Worm (Caenorhabditis elegans) whole organism, L3 larva: ENCODE data around the gene lgc-58.

Experiments
- ZK546.5 ChIP-seq: sonication (generic microtip); optimal IDR thresholded peaks from 2 replicates; lab custom pipeline; 2017; ENCODE audit warnings: missing biosample characterization, missing genetic modification characterization
- aly-2 ChIP-seq: fragments of 150-350 bp; optimal IDR thresholded peaks from 2 replicates; lab custom pipeline; 2014; ENCODE audit warnings: missing biosample characterization, missing genetic modification characterization
- ceh-28 ChIP-seq: fragments of 150-350 bp; optimal IDR thresholded peaks from 2 replicates; lab custom pipeline; 2014; ENCODE audit warnings: missing biosample characterization, missing genetic modification reagents, missing genetic modification characterization
- ceh-82 ChIP-seq: fragments of 150-350 bp; optimal IDR thresholded peaks from 2 replicates; lab custom pipeline; 2014; ENCODE audit warnings: missing biosample characterization, missing genetic modification characterization
- ceh-9 ChIP-seq: sonication (generic microtip); optimal IDR thresholded peaks from 2 replicates; lab custom pipeline; 2018; ENCODE audit warnings: missing biosample characterization, missing genetic modification characterization
- daf-12 ChIP-seq: fragments of 150-350 bp; optimal IDR thresholded peaks from 2 replicates; lab custom pipeline; 2014; ENCODE audit warnings: missing biosample characterization, missing genetic modification reagents, missing genetic modification characterization
- egl-27 ChIP-seq: sonication (generic microtip); optimal IDR thresholded peaks from 4 replicates; lab custom pipeline; 2017; ENCODE audit warnings: missing biosample characterization, missing genetic modification reagents, missing genetic modification characterization
- egl-5 ChIP-seq: fragments of 150-350 bp; optimal IDR thresholded peaks from 2 replicates; lab custom pipeline; 2017; ENCODE audit warnings: missing biosample characterization, missing genetic modification reagents, missing genetic modification characterization, inconsistent platforms
- elt-1 ChIP-seq: fragments of 150-350 bp; optimal IDR thresholded peaks from 2 replicates; lab custom pipeline; 2014; ENCODE audit warnings: missing biosample characterization, missing genetic modification characterization
- elt-2 ChIP-seq: sonication (generic microtip); optimal IDR thresholded peaks from 2 replicates; lab custom pipeline; 2016; ENCODE audit warnings: missing genetic modification reagents, mild to moderate bottlenecking, missing genetic modification characterization, missing compliant biosample characterization
- elt-3 ChIP-seq, 3 experiments: fragments of 150-350 bp in 1 of 3; sonication (generic microtip) in 2 of 3; optimal IDR thresholded peaks; 2 replicates in 2 of 3; 4 replicates in 1 of 3; lab custom pipeline; 2014 to 2017; ENCODE audit warnings: missing biosample characterization in 3 of 3, missing genetic modification characterization in 3 of 3
- fos-1 ChIP-seq: fragments of 150-350 bp; optimal IDR thresholded peaks from 2 replicates; lab custom pipeline; 2014; ENCODE audit warnings: missing biosample characterization, missing genetic modification characterization
- hmg-11 ChIP-seq: sonication (generic microtip); optimal IDR thresholded peaks from 2 replicates; lab custom pipeline; 2016; ENCODE audit warnings: missing genetic modification characterization, missing compliant biosample characterization
- jun-1 ChIP-seq: fragments of 150-350 bp; optimal IDR thresholded peaks from 2 replicates; lab custom pipeline; 2014; ENCODE audit warnings: missing biosample characterization, missing genetic modification reagents, missing genetic modification characterization
- lin-39 ChIP-seq: fragments of 150-350 bp; optimal IDR thresholded peaks from 2 replicates; lab custom pipeline; 2018; ENCODE audit warnings: missing biosample characterization, missing genetic modification reagents, missing genetic modification characterization
- lsy-12 ChIP-seq: sonication (generic microtip); optimal IDR thresholded peaks from 2 replicates; lab custom pipeline; 2016; ENCODE audit warnings: mild to moderate bottlenecking, missing genetic modification characterization, missing compliant biosample characterization
- mdl-1 ChIP-seq: fragments of 150-350 bp; optimal IDR thresholded peaks from 2 replicates; lab custom pipeline; 2014; ENCODE audit warnings: missing biosample characterization, missing genetic modification characterization
- mml-1 ChIP-seq: fragments of 150-350 bp; sonication (generic microtip); optimal IDR thresholded peaks from 3 replicates; lab custom pipeline; 2014; ENCODE audit warnings: missing biosample characterization, missing genetic modification characterization
- nfya-1 ChIP-seq: sonication (generic microtip); optimal IDR thresholded peaks from 2 replicates; lab custom pipeline; 2017; ENCODE audit warnings: missing genetic modification characterization, mild to moderate bottlenecking, missing compliant biosample characterization, antibody characterized with exemption, moderate library complexity; ENCODE audit not compliant: insufficient read depth
- nhr-23 ChIP-seq: fragments of 150-350 bp; optimal IDR thresholded peaks from 2 replicates; lab custom pipeline; 2014; ENCODE audit warnings: missing biosample characterization, missing genetic modification reagents, missing genetic modification characterization
- nhr-237 ChIP-seq: fragments of 150-350 bp; optimal IDR thresholded peaks from 2 replicates; lab custom pipeline; 2014; ENCODE audit warnings: missing biosample characterization, missing genetic modification characterization
- nhr-25 ChIP-seq: sonication (generic microtip); optimal IDR thresholded peaks from 2 replicates; lab custom pipeline; 2017; ENCODE audit warnings: missing biosample characterization, missing genetic modification characterization
- nhr-28 ChIP-seq: fragments of 150-350 bp; optimal IDR thresholded peaks from 2 replicates; lab custom pipeline; 2014; ENCODE audit warnings: missing biosample characterization, missing genetic modification characterization
- nhr-67 ChIP-seq: fragments of 150-350 bp; optimal IDR thresholded peaks from 2 replicates; lab custom pipeline; 2014; ENCODE audit warnings: missing biosample characterization, missing genetic modification characterization
- nhr-76 ChIP-seq: fragments of 150-350 bp; sonication (generic microtip); optimal IDR thresholded peaks from 5 replicates; lab custom pipeline; 2014; ENCODE audit warnings: missing biosample characterization, missing genetic modification characterization
- nhr-77 ChIP-seq: fragments of 150-350 bp; optimal IDR thresholded peaks from 2 replicates; lab custom pipeline; 2014; ENCODE audit warnings: missing biosample characterization, missing genetic modification characterization
- pha-4 ChIP-seq: fragments of 150-350 bp; optimal IDR thresholded peaks from 2 replicates; lab custom pipeline; 2014; ENCODE audit warnings: missing biosample characterization, missing genetic modification reagents, missing genetic modification characterization
- pqm-1 ChIP-seq: fragments of 150-350 bp; optimal IDR thresholded peaks from 2 replicates; lab custom pipeline; 2017; ENCODE audit warnings: missing biosample characterization, missing genetic modification characterization, inconsistent platforms
- skn-1 ChIP-seq: fragments of 150-350 bp; optimal IDR thresholded peaks from 2 replicates; lab custom pipeline; 2014; ENCODE audit warnings: missing biosample characterization, missing genetic modification characterization
- snpc-4 ChIP-seq: fragments of 150-350 bp; optimal IDR thresholded peaks from 2 replicates; lab custom pipeline; 2014; ENCODE audit warnings: missing biosample characterization, missing genetic modification characterization
- tbx-2 ChIP-seq: sonication (generic microtip); optimal IDR thresholded peaks from 2 replicates; lab custom pipeline; 2016; ENCODE audit warnings: mild to moderate bottlenecking, missing genetic modification characterization, missing compliant biosample characterization
- unc-39 ChIP-seq: sonication (generic microtip); optimal IDR thresholded peaks from 4 replicates; lab custom pipeline; 2017; ENCODE audit warnings: missing biosample characterization, missing genetic modification characterization
- unc-62 ChIP-seq: fragments of 150-350 bp; sonication (generic microtip); optimal IDR thresholded peaks from 4 replicates; lab custom pipeline; 2014; ENCODE audit warnings: missing biosample characterization, missing genetic modification reagents, missing genetic modification characterization
- ztf-11 ChIP-seq: fragments of 150-350 bp; optimal IDR thresholded peaks from 2 replicates; lab custom pipeline; 2014; ENCODE audit warnings: missing biosample characterization, missing genetic modification characterization
- ztf-4 ChIP-seq: fragments of 150-350 bp; optimal IDR thresholded peaks from 2 replicates; lab custom pipeline; 2014; ENCODE audit warnings: missing biosample characterization, missing genetic modification characterization

The lgc-58 gene

DNA sequence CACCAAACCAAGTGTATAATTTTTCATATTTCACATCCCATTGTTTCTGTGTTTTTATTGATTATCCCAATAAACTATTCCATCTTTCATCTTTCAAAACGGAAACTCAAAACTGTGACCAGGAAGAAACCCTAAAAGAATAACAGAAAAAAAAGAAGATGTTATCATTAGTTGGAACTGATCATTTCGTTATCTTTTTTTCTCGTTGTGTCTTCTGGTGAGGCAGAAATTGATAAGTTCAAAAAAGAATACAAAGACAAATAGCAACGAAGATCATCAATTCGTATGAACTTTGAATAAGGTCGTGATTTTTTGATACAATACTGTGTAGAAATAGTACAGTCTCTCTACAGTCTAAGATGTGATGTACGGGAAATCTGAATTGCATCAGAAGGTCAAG is 6.5 kb downstream of the lgc-58 start:
- no peak for TF ChIP-seq jun-1 (tag; lab: Kevin White, UChicago)
- TF ChIP-seq tbx-2 (tag; lab: Kevin White, UChicago), result no peak
- peak in 1 of 3 experiments; percentile 7 for TF ChIP-seq elt-3 (tag; optimal IDR thresholded peaks at IDR 0.05; lab: Kevin White, UChicago)
- TF ChIP-seq fos-1 (tag; lab: Kevin White, UChicago), result no peak
- peak; percentile 14 for TF ChIP-seq ceh-28 (tag; lab: Kevin White, UChicago)
- no peak for TF ChIP-seq ZK546.5 (tag; lab: Kevin White, UChicago)
- no peak for TF ChIP-seq aly-2 (tag; lab: Kevin White, UChicago)
- no peak for TF ChIP-seq mdl-1
- TF ChIP-seq elt-2, result peak; percentile 34
- TF ChIP-seq elt-1 (tag; lab: Kevin White, UChicago), result no peak
- no peak for TF ChIP-seq nhr-237 (tag; lab: Kevin White, UChicago)
- peak; percentile 47 for TF ChIP-seq nhr-23 (tag; lab: Kevin White, UChicago)
- TF ChIP-seq hmg-11 (tag; lab: Kevin White, UChicago), result no peak
- TF ChIP-seq nhr-67, result no peak
- TF ChIP-seq egl-27 (tag; lab: Kevin White, UChicago), result no peak
- no peak for TF ChIP-seq egl-5 (tag; lab: Kevin White, UChicago)
- no peak for TF ChIP-seq unc-39 (tag; lab: Kevin White, UChicago)
- TF ChIP-seq nhr-28 (tag; lab: Kevin White, UChicago), result no peak
- TF ChIP-seq ceh-9 (tag; lab: Kevin White, UChicago), result no peak
- TF ChIP-seq nhr-25 (tag; lab: Kevin White, UChicago), result no peak
- TF ChIP-seq skn-1, result no peak
- TF ChIP-seq, all 47 proteins: peak for 4

DNA sequence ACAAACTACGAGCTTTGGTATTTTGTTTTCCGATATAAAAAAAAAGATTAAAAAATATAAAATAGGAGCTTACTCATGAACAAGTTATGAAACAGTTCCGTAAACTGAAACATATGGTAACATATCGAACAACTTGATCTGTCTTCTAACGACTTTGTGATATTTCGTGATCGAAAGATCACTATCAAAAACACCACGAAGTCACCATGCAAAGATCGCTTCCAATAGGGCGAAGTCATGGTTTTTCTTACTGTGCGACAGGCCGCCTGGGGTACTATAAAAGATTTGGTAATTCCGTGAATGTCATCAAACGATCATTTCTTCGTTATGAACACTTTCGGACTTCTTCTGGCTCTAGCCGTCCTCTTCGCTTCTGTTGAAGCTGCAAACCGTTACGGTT is 7.4 kb downstream of the lgc-58 start, which contains the start of gene C45B2.3:
TSS of gene C45B2.3 (plus strand) at position 301 of the 400 bp plus-strand sequence.
- TF ChIP-seq hmg-11 (tag; lab: Kevin White, UChicago) (no peak), nhr-67 (no peak), lin-39 (no peak), daf-12 (no peak), ceh-82 (tag; lab: Kevin White, UChicago) (no peak), elt-1 (tag; lab: Kevin White, UChicago) (no peak), egl-27 (tag; lab: Kevin White, UChicago) (no peak), fos-1 (tag; lab: Kevin White, UChicago) (no peak), aly-2 (tag; lab: Kevin White, UChicago) (no peak), nfya-1 (tag; lab: Kevin White, UChicago) (no peak), egl-5 (tag; lab: Kevin White, UChicago) (no peak), lsy-12 (tag; lab: Kevin White, UChicago) (no peak)

DNA sequence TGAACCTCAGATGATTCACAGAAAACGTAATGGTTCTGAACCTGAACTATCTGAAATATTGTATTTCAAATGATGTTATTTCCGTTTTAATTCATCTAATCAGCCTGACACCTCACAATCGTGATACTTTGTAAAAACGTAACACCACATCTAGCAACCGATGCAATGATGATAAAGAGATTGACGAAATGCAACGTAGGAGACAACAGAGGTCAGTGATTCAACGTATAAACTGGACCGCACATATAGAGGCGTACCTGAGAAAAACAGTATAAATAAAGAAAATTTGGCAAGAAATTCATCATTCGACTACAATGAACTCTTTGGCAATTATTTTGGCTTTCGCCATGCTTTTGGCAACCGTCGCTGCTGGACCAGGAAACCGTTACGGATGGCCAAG is 9.1 kb downstream of the lgc-58 start, which contains the start of gene C45B2.2:
TSS of gene C45B2.2 (plus strand) at position 301 of the 400 bp plus-strand sequence.
- no peak for TF ChIP-seq elt-2
- no peak for TF ChIP-seq unc-62 (GFP tag; lab: Kevin White, UChicago)
- TF ChIP-seq skn-1, result no peak
- TF ChIP-seq ztf-4 (tag; lab: Kevin White, UChicago), result no peak
- no peak for TF ChIP-seq elt-1 (tag; lab: Kevin White, UChicago)
- no peak for TF ChIP-seq mml-1 (tag; lab: Kevin White, UChicago)
- no peak for TF ChIP-seq nhr-23 (tag; lab: Kevin White, UChicago)
- TF ChIP-seq unc-39 (tag; lab: Kevin White, UChicago), result no peak
- TF ChIP-seq pha-4 (tag; lab: Kevin White, UChicago), result no peak
- no peak for TF ChIP-seq jun-1 (tag; lab: Kevin White, UChicago)
- TF ChIP-seq nhr-77 (tag; lab: Kevin White, UChicago), result no peak
- no peak for TF ChIP-seq aly-2 (tag; lab: Kevin White, UChicago)
- no peak for TF ChIP-seq lin-39
- no peak for TF ChIP-seq tbx-2 (tag; lab: Kevin White, UChicago)
- no peak for TF ChIP-seq ztf-11
- TF ChIP-seq nhr-76 (tag; lab: Kevin White, UChicago), result no peak
- TF ChIP-seq ceh-28 (tag; lab: Kevin White, UChicago), result no peak
- no peak for TF ChIP-seq snpc-4 (tag; lab: Kevin White, UChicago)

DNA sequence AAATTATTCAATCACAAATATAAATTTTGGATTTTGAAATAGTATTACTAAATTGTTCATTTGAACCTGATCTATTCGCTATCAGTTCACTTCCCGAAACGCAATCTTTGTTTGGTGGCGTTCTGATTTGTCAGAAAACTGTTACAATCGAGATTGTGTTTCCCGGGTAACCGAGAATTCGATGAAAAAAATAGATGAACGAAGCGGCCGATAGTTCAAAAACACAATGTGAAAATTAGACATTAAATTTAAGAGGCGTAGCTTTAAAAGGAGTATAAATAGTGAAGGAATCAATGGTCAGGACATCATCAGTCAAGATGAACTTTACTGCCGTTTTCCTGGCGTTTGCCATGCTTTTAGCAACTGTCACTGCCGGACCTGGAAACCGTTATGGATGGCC is 10.5 kb downstream of the lgc-58 start, which contains the start of gene C45B2.1:
TSS of gene C45B2.1 (plus strand) at position 301 of the 400 bp plus-strand sequence.
- no peak for TF ChIP-seq lsy-12 (tag; lab: Kevin White, UChicago)
- no peak for TF ChIP-seq jun-1 (tag; lab: Kevin White, UChicago)
- no peak for TF ChIP-seq pqm-1 (tag; lab: Kevin White, UChicago)
- TF ChIP-seq unc-62 (GFP tag; lab: Kevin White, UChicago), result no peak
